Worm (Caenorhabditis elegans): ENCODE measurements around the gene DH11.2.

DH11.2 gene

ce11 chrII:8037246-8037645 is 24.6 kb downstream of the DH11.2 start, which contains the start of gene arp-6:
TSS of gene arp-6 (minus strand) at chrII:8037346.
- TF ChIP-seq set-16 (GFP tag; IDR thresholded peaks at IDR 0.05): no peak
- TF ChIP-seq hif-1 (tag; optimal IDR thresholded peaks at IDR 0.05): no peak
- TF ChIP-seq Y75B8A.6 (GFP tag; IDR thresholded peaks at IDR 0.05): no peak
- TF ChIP-seq aly-2 (tag; optimal IDR thresholded peaks at IDR 0.05): no peak
- no peak for TF ChIP-seq R02D3.7 (tag; optimal IDR thresholded peaks at IDR 0.05)
- no peak for TF ChIP-seq cey-2 (tag; optimal IDR thresholded peaks at IDR 0.05; ENCODE audit: borderline replicate concordance, insufficient read depth)
- TF ChIP-seq lin-29 (GFP tag; IDR thresholded peaks at IDR 0.05): no peak

ce11 chrII:8037863-8038262 is 25.2 kb downstream of the DH11.2 start, which contains the start of gene C08B11.9:
TSS of gene C08B11.9 (minus strand) at chrII:8038169.
- no peak for TF ChIP-seq nhr-25 (tag; optimal IDR thresholded peaks at IDR 0.05; ENCODE audit: borderline replicate concordance, insufficient read depth)
- TF ChIP-seq arid-1 (GFP tag; conservative IDR thresholded peaks at IDR 0.05): peak; percentile 55; the same call in 1 of the 2 replicates
- TF ChIP-seq lin-38 (GFP tag; IDR thresholded peaks at IDR 0.05): peak; percentile 54
- no peak for TF ChIP-seq mxl-2 (GFP tag; conservative IDR thresholded peaks at IDR 0.05)
- TF ChIP-seq lin-15B (tag; optimal IDR thresholded peaks at IDR 0.05): no peak
- no peak for TF ChIP-seq duxl-1 (tag; optimal IDR thresholded peaks at IDR 0.05; ENCODE audit: poor library complexity)

- TF ChIP-seq lin-15B (tag; optimal IDR thresholded peaks at IDR 0.05) (no peak), Y105C5A.15 (GFP tag; IDR thresholded peaks at IDR 0.05) (no peak), skn-1 (tag; optimal IDR thresholded peaks at IDR 0.05) (no peak), nhr-77 (tag; optimal IDR thresholded peaks at IDR 0.05) (peak; percentile 48), F49E8.2 (tag; optimal IDR thresholded peaks at IDR 0.05; ENCODE audit: borderline replicate concordance) (no peak), zfp-2 (tag; optimal IDR thresholded peaks at IDR 0.05) (no peak), F26F4.8 (GFP tag; conservative IDR thresholded peaks at IDR 0.05) (no peak), T20F7.1 (GFP tag; optimal IDR thresholded peaks at IDR 0.05) (peak; percentile 90), dpl-1 (GFP tag; optimal IDR thresholded peaks at IDR 0.05) (peak; percentile 63), lsy-2 (tag; optimal IDR thresholded peaks at IDR 0.05) (peak; percentile 38 to 95), ztf-11 (tag; optimal IDR thresholded peaks at IDR 0.05) (no peak), tra-1 (GFP tag; IDR thresholded peaks at IDR 0.05) (no peak), ama-1 (optimal IDR thresholded peaks at IDR 0.05) (no peak), dmd-9 (GFP tag; IDR thresholded peaks at IDR 0.05) (no peak), nhr-28 (tag; optimal IDR thresholded peaks at IDR 0.05) (peak; percentile 65), nhr-48 (tag; optimal IDR thresholded peaks at IDR 0.05) (no peak), nhr-237 (tag; optimal IDR thresholded peaks at IDR 0.05) (no peak), ceh-28 (tag; optimal IDR thresholded peaks at IDR 0.05) (no peak), nhr-102 (tag; optimal IDR thresholded peaks at IDR 0.05) (no peak), duxl-1 (tag; optimal IDR thresholded peaks at IDR 0.05; ENCODE audit: poor library complexity) (no peak), mep-1 (tag; optimal IDR thresholded peaks at IDR 0.05) (peak; percentile 57), F44E2.7 (GFP tag; IDR thresholded peaks at IDR 0.05) (no peak), daf-19 (GFP tag; conservative IDR thresholded peaks at IDR 0.05) (no peak), hmg-1.1 (GFP tag; IDR thresholded peaks at IDR 0.05) (0 out of 2 replicates have a peak, but pooled peaks have one; percentile 19), Y75B8A.6 (GFP tag; IDR thresholded peaks at IDR 0.05) (no peak), zip-11 (GFP tag; IDR thresholded peaks at IDR 0.05) (no peak), ceh-20 (GFP tag; IDR thresholded peaks at IDR 0.05) (no peak), daf-8 (GFP tag; IDR thresholded peaks at IDR 0.05) (no peak), lin-1 (GFP tag; IDR thresholded peaks at IDR 0.05) (no peak), nhr-41 (GFP tag; IDR thresholded peaks at IDR 0.05) (no peak), tag-97 (GFP tag; IDR thresholded peaks at IDR 0.05) (no peak), egl-27 (tag; optimal IDR thresholded peaks at IDR 0.05) (no peak), zfp-3 (GFP tag; conservative IDR thresholded peaks at IDR 0.05) (no peak), dmd-6 (GFP tag; IDR thresholded peaks at IDR 0.05) (peak; percentile 27; the same call in 1 of the 2 replicates), lir-3 (tag; optimal IDR thresholded peaks at IDR 0.05) (no peak), lin-29 (GFP tag; IDR thresholded peaks at IDR 0.05) (no peak), spr-1 (tag; optimal IDR thresholded peaks at IDR 0.05) (no peak), hlh-11 (tag; optimal IDR thresholded peaks at IDR 0.05) (peak; percentile 36)
These were observed 26.8 kb downstream of the DH11.2 start, which contains the start of the genes ubh-4 and algn-6 for ce11 chrII:8039416-8039815. TSS of gene ubh-4 (minus strand) at chrII:8039597. TSS of gene algn-6 (plus strand) at chrII:8039802.
